Fruit fly (Drosophila melanogaster): ENCODE measurements around the gene CG34299.

DNA sequence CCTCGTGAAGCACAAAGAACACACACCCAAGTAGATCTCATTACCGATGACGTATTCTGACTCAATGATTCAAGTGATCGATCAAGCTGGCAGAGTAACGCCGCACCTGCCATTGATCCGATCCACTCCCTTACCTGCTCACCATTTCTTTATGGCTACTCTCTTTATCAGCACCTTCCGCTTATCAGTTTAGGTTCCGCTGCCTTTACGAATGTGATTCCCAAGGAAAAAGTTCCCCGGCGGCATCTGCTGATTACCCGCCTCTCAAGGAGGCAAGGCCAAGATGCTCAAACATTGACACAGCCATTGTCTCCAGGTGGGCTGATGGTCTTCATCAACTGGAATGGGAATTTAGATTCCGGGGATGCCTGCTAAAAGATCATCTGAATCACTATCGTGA lies 34.4 kb upstream of the CG34299 start:
- TF ChIP-seq dmrt99B (tag; optimal IDR thresholded peaks at IDR 0.05) (no peak), CG14441 (GFP tag; IDR thresholded peaks at IDR 0.05) (no peak), CG17359 (tag; optimal IDR thresholded peaks at IDR 0.05) (no peak), CG6813 (GFP tag; optimal IDR thresholded peaks at IDR 0.05) (no peak), danr (GFP tag; IDR thresholded peaks at IDR 0.05) (no peak), CG30431 (GFP tag; optimal IDR thresholded peaks at IDR 0.05) (no peak), CG31224 (GFP tag; IDR thresholded peaks at IDR 0.05) (no peak), CG15601 (tag; optimal IDR thresholded peaks at IDR 0.05) (no peak), CG8478 (optimal IDR thresholded peaks at IDR 0.05) (no peak)

Data from whole organism, embryonic.